Fruit fly (Drosophila melanogaster): ENCODE data around the gene Met.

Met gene

DNA sequence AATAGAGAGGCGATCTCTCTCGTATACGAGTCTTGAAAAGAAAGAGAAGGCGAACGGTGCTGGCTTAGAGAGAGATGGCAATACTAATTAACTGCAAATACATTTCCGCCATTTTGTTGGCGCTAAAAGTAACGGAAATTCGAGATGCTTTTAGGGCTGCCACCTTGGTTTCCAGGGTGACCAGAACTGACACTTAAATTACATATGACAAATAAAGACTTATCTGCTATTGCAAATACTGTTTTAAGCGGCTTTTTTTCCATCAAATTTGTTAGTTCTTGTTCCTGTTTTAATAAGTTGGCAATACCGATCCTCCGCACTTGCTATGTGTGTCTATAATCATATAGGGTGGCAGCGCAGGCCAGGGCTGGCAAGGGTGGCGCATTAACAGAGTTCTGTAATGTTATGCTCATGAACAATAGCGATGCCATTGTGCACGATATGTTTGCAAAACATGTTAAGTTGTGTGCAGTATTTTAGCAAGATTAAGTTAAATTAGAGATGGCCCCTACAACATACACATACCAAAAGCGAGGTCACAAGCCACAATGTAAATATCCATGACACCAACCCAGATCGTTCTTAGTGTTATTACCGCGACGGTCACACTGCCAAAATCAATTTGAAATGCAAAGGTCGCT is 35.6 kb upstream of the Met start, which contains the start of gene nod (continued):
- TF ChIP-seq Ravus (GFP tag; IDR thresholded peaks at IDR 0.05) (no peak), CG3065 (GFP tag; optimal IDR thresholded peaks at IDR 0.05) (peak; percentile 42), z (GFP tag; IDR thresholded peaks at IDR 0.05) (peak; percentile 45; the same call in 1 of the 3 replicates), CG6813 (GFP tag; optimal IDR thresholded peaks at IDR 0.05) (no peak), mirr (GFP tag; optimal IDR thresholded peaks at IDR 0.05) (peak; percentile 42), eyg (GFP tag; optimal IDR thresholded peaks at IDR 0.05) (no peak), CG10321 (GFP tag; IDR thresholded peaks at IDR 0.05) (peak; percentile 78), Vsx1 (GFP tag; optimal IDR thresholded peaks at IDR 0.05) (no peak), Chrac-16 (GFP tag; optimal IDR thresholded peaks at IDR 0.05) (peak; percentile 57), sr (GFP tag; IDR thresholded peaks at IDR 0.05) (no peak), CG33213 (GFP tag; optimal IDR thresholded peaks at IDR 0.05) (peak; percentile 76), HLH4C (GFP tag; IDR thresholded peaks at IDR 0.05; ENCODE audit: partially characterized antibody) (no peak), CG1603 (tag; optimal IDR thresholded peaks at IDR 0.05) (peak; percentile 83), Six4 (GFP tag; optimal IDR thresholded peaks at IDR 0.05) (peak; percentile 59), H15 (GFP tag; IDR thresholded peaks at IDR 0.05) (no peak), odd (GFP tag; optimal IDR thresholded peaks at IDR 0.05) (no peak), psq (GFP tag; optimal IDR thresholded peaks at IDR 0.05) (no peak), lbe (GFP tag; optimal IDR thresholded peaks at IDR 0.05) (no peak), dimm (GFP tag; IDR thresholded peaks at IDR 0.05) (no peak), pzg (GFP tag; optimal IDR thresholded peaks at IDR 0.05) (peak; percentile 97), klu (GFP tag; IDR thresholded peaks at IDR 0.05) (peak; percentile 34; the same call in 1 of the 2 replicates), CG1529 (GFP tag; optimal IDR thresholded peaks at IDR 0.05) (no peak), prd (optimal IDR thresholded peaks at IDR 0.05) (no peak), prd (GFP tag; IDR thresholded peaks at IDR 0.05) (peak; percentile 68; the same call in 2 of the 3 replicates), tll (GFP tag; optimal IDR thresholded peaks at IDR 0.05) (no peak), ttk (GFP tag; IDR thresholded peaks at IDR 0.05) (peak; percentile 49), CG8290 (GFP tag; optimal IDR thresholded peaks at IDR 0.05) (peak; percentile 61), CG8290 (tag; optimal IDR thresholded peaks at IDR 0.05) (peak; percentile 69 to 87), CG9727 (GFP tag; optimal IDR thresholded peaks at IDR 0.05) (peak; percentile 57), Nf-YA (GFP tag; IDR thresholded peaks at IDR 0.05) (peak; percentile 35; the same call in 1 of the 2 replicates), CG6254 (GFP tag; optimal IDR thresholded peaks at IDR 0.05) (no peak), Sox102F (GFP tag; optimal IDR thresholded peaks at IDR 0.05) (peak; percentile 58), HHEX (GFP tag; optimal IDR thresholded peaks at IDR 0.05) (peak; percentile 69), trh (GFP tag; optimal IDR thresholded peaks at IDR 0.05) (peak; percentile 18), pho (GFP tag; optimal IDR thresholded peaks at IDR 0.05) (peak; percentile 62), CG6765 (GFP tag; optimal IDR thresholded peaks at IDR 0.05) (peak; percentile 46), CG17912 (GFP tag; optimal IDR thresholded peaks at IDR 0.05) (no peak), Dref (GFP tag; IDR thresholded peaks at IDR 0.05) (peak; percentile 57), fu2 (GFP tag; optimal IDR thresholded peaks at IDR 0.05) (peak; percentile 66), ap (GFP tag; IDR thresholded peaks at IDR 0.05) (peak; percentile 48), CG13624 (GFP tag; optimal IDR thresholded peaks at IDR 0.05) (peak; percentile 55), CG12659 (GFP tag; optimal IDR thresholded peaks at IDR 0.05) (peak; percentile 88), dmrt11E (tag; optimal IDR thresholded peaks at IDR 0.05) (peak; percentile 34), ftz-f1 (GFP tag; optimal IDR thresholded peaks at IDR 0.05) (peak; percentile 87), CG15514 (GFP tag; optimal IDR thresholded peaks at IDR 0.05) (peak; percentile 79), Myb (GFP tag; optimal IDR thresholded peaks at IDR 0.05) (peak; percentile 97), CG8765 (GFP tag; IDR thresholded peaks at IDR 0.05) (no peak), Sin3A (optimal IDR thresholded peaks at IDR 0.05) (peak; percentile 89), CG15601 (tag; optimal IDR thresholded peaks at IDR 0.05) (no peak), oc (tag; optimal IDR thresholded peaks at IDR 0.05) (peak; percentile 8), al (GFP tag; IDR thresholded peaks at IDR 0.05) (peak; percentile 47; the same call in 1 of the 2 replicates)
